Worm (Caenorhabditis elegans): ENCODE results near the gene F01D5.2.

The F01D5.2 gene

ce11 chrII:14040204-14040842 is 41.5 kb upstream of the F01D5.2 start (continued):
- TF ChIP-seq hlh-12 (tag; optimal IDR thresholded peaks at IDR 0.05) (no peak), F10E7.11 (tag; optimal IDR thresholded peaks at IDR 0.05) (no peak), B0019.2 (GFP tag; conservative IDR thresholded peaks at IDR 0.05) (no peak), egl-44 (GFP tag; IDR thresholded peaks at IDR 0.05) (0 out of 2 replicates have a peak, but pooled peaks have one; percentile 76), attf-3 (GFP tag; conservative IDR thresholded peaks at IDR 0.05) (no peak), B0336.3 (GFP tag; IDR thresholded peaks at IDR 0.05) (peak; percentile 95), nhr-179 (tag; optimal IDR thresholded peaks at IDR 0.05) (no peak), xnd-1 (tag; optimal IDR thresholded peaks at IDR 0.05) (no peak), him-1 (tag; optimal IDR thresholded peaks at IDR 0.05) (no peak), snpc-3.4 (tag; optimal IDR thresholded peaks at IDR 0.05) (no peak), nhr-27 (tag; optimal IDR thresholded peaks at IDR 0.05) (no peak), dox-1 (GFP tag; IDR thresholded peaks at IDR 0.05) (peak; percentile 84), lin-35 (GFP tag; optimal IDR thresholded peaks at IDR 0.05) (peak in 1 of 3 experiments; percentile 63), aptf-3 (GFP tag; IDR thresholded peaks at IDR 0.05) (no peak), dpl-1 (GFP tag; optimal IDR thresholded peaks at IDR 0.05) (no peak), K12H6.12 (tag; optimal IDR thresholded peaks at IDR 0.05) (peak; percentile 96), ztf-26 (tag; optimal IDR thresholded peaks at IDR 0.05) (peak; percentile 92), snpc-4 (GFP tag; optimal IDR thresholded peaks at IDR 0.05) (peak; percentile 25), snpc-4 (tag; optimal IDR thresholded peaks at IDR 0.05) (peak in 3 of 4 experiments; percentile 71 to 87 (median 85)), rpc-1 (optimal IDR thresholded peaks at IDR 0.05) (no peak), rpc-1 (tag; optimal IDR thresholded peaks at IDR 0.05) (no peak), mcd-1 (GFP tag; IDR thresholded peaks at IDR 0.05) (peak; percentile 86), F57C9.4 (tag; optimal IDR thresholded peaks at IDR 0.05) (peak; percentile 47), snpc-1.1 (tag; optimal IDR thresholded peaks at IDR 0.05; ENCODE audit: insufficient read depth) (no peak), attf-5 (GFP tag; optimal IDR thresholded peaks at IDR 0.05) (peak; percentile 94), tbp1 (GFP tag; optimal IDR thresholded peaks at IDR 0.05) (peak; percentile 59), attf-6 (GFP tag; IDR thresholded peaks at IDR 0.05) (no peak), ztf-6 (GFP tag; IDR thresholded peaks at IDR 0.05) (no peak), F22D6.2 (tag; optimal IDR thresholded peaks at IDR 0.05) (peak; percentile 76), nhr-80 (tag; optimal IDR thresholded peaks at IDR 0.05) (peak; percentile 99), ztf-3 (GFP tag; optimal IDR thresholded peaks at IDR 0.05) (no peak), hrde-1 (tag; optimal IDR thresholded peaks at IDR 0.05; ENCODE audit: borderline replicate concordance) (no peak), lsl-1 (GFP tag; optimal IDR thresholded peaks at IDR 0.05) (no peak), madf-3 (GFP tag; IDR thresholded peaks at IDR 0.05) (no peak), die-1 (tag; optimal IDR thresholded peaks at IDR 0.05) (peak; percentile 57), ekl-4 (GFP tag; IDR thresholded peaks at IDR 0.05) (peak; percentile 60), aptf-2 (GFP tag; conservative IDR thresholded peaks at IDR 0.05) (no peak), zim-3 (tag; optimal IDR thresholded peaks at IDR 0.05) (no peak), hsf-1 (GFP tag; IDR thresholded peaks at IDR 0.05) (0 out of 2 replicates have a peak, but pooled peaks have one; percentile 22), ceh-79 (tag; optimal IDR thresholded peaks at IDR 0.05) (peak; percentile 43), nfya-1 (tag; optimal IDR thresholded peaks at IDR 0.05; ENCODE audit: borderline replicate concordance, insufficient read depth) (no peak), ceh-27 (GFP tag; optimal IDR thresholded peaks at IDR 0.05) (peak; percentile 61), B0261.1 (tag; optimal IDR thresholded peaks at IDR 0.05) (peak; percentile 17), F52B5.7 (tag; optimal IDR thresholded peaks at IDR 0.05) (no peak), egrh-3 (GFP tag; IDR thresholded peaks at IDR 0.05) (peak; percentile 82), ztf-18 (tag; optimal IDR thresholded peaks at IDR 0.05) (peak; percentile 70), madf-8 (GFP tag; conservative IDR thresholded peaks at IDR 0.05) (no peak), lir-1 (GFP tag; conservative IDR thresholded peaks at IDR 0.05) (peak; percentile 53; the same call in 1 of the 2 replicates)

All from whole organism, young adult.